Fruit fly (Drosophila melanogaster) whole organism, prepupa: Measurements from ENCODE around the gene gwl.

Experiments
- Ets96B ChIP-seq: fragments of 200-800 bp; optimal IDR thresholded peaks from 2 replicates; lab custom pipeline; 2019; ENCODE audit warnings: missing biosample characterization, mild to moderate bottlenecking, missing genetic modification characterization, moderate library complexity
- Sox102F ChIP-seq: fragments of 200-800 bp; sonication (Bioruptor generic); optimal IDR thresholded peaks from 2 replicates; lab custom pipeline; 2016; ENCODE audit warnings: missing biosample characterization, mild to moderate bottlenecking, missing genetic modification characterization
- dsx ChIP-seq: fragments of 200-800 bp; optimal IDR thresholded peaks from 3 replicates; lab custom pipeline; 2019; ENCODE audit warnings: missing biosample characterization, mild to moderate bottlenecking, missing genetic modification characterization, moderate library complexity; ENCODE audit not compliant: poor library complexity, severe bottlenecking

- TF ChIP-seq dsx (GFP tag; lab: Kevin White, UChicago) = no peak
- TF ChIP-seq Ets96B (tag; lab: Kevin White, UChicago) = no peak
- TF ChIP-seq Sox102F (GFP tag; lab: Kevin White, UChicago) = no peak
Measured at dm6 chr3R:18732381-18732780, 13.8 kb upstream of the gwl start, which contains the start of gene CG14302.
